Fruit fly (Drosophila melanogaster) whole organism, embryonic: ENCODE measurements around the gene Gss1.

Experiments used
- Adf1 ChIP-seq: fragments of 200-800 bp; sonication (Bioruptor generic); IDR thresholded peaks from 2 replicates; pipeline ENCODE4 v1.3.6; 2022; ENCODE audit warnings: missing biosample characterization, missing genetic modification characterization
- Blimp-1 ChIP-seq: fragments of 200-800 bp; sonication (Bioruptor generic); optimal IDR thresholded peaks from 3 replicates; lab custom pipeline; 2018; ENCODE audit warnings: missing biosample characterization, missing genetic modification characterization, mild to moderate bottlenecking, moderate library complexity, missing genetic modification reagents
- CG10209 ChIP-seq: fragments of 200-800 bp; sonication (Bioruptor generic); optimal IDR thresholded peaks from 3 replicates; lab custom pipeline; 2017; ENCODE audit warnings: missing biosample characterization, mild to moderate bottlenecking, missing genetic modification characterization, missing genetic modification reagents
- CG10565 ChIP-seq: fragments of 200-800 bp; sonication (Bioruptor generic); optimal IDR thresholded peaks from 3 replicates; lab custom pipeline; 2016; ENCODE audit warnings: missing biosample characterization, mild to moderate bottlenecking, missing genetic modification characterization
- CG10979 ChIP-seq: fragments of 200-800 bp; sonication (Bioruptor generic); optimal IDR thresholded peaks from 2 replicates; lab custom pipeline; 2018; ENCODE audit warnings: missing biosample characterization, mild to moderate bottlenecking, missing genetic modification characterization, moderate library complexity
- CG11504 ChIP-seq: fragments of 200-800 bp; sonication (Bioruptor generic); optimal IDR thresholded peaks from 3 replicates; lab custom pipeline; 2019; ENCODE audit warnings: missing biosample characterization, mild to moderate bottlenecking, missing genetic modification characterization, moderate library complexity
- CG11695 ChIP-seq: fragments of 200-800 bp; sonication (Bioruptor generic); IDR thresholded peaks from 3 replicates; pipeline ENCODE4 v1.3.6; 2022; ENCODE audit warnings: missing biosample characterization, missing genetic modification characterization
- CG12104 ChIP-seq: fragments of 200-800 bp; sonication (Bioruptor generic); optimal IDR thresholded peaks from 3 replicates; lab custom pipeline; 2016; ENCODE audit warnings: missing biosample characterization, missing genetic modification characterization
- CG13775 ChIP-seq: fragments of 200-800 bp; sonication (Bioruptor generic); optimal IDR thresholded peaks from 3 replicates; lab custom pipeline; 2017; ENCODE audit warnings: missing biosample characterization, mild to moderate bottlenecking, missing genetic modification characterization
- CG14441 ChIP-seq: fragments of 200-800 bp; sonication (Bioruptor generic); IDR thresholded peaks from 2 replicates; pipeline ENCODE4 v1.3.6; 2022; ENCODE audit warnings: missing biosample characterization, missing genetic modification characterization
- CG14710 ChIP-seq: fragments of 200-800 bp; sonication (Bioruptor generic); optimal IDR thresholded peaks from 3 replicates; lab custom pipeline; 2019; ENCODE audit warnings: missing biosample characterization, mild to moderate bottlenecking, missing genetic modification characterization, moderate library complexity
- CG15479 ChIP-seq: fragments of 200-800 bp; sonication (Bioruptor generic); optimal IDR thresholded peaks from 3 replicates; lab custom pipeline; 2019; ENCODE audit warnings: missing biosample characterization, mild to moderate bottlenecking, missing genetic modification characterization, moderate library complexity
- CG15696 ChIP-seq: fragments of 200-800 bp; sonication (Bioruptor generic); optimal IDR thresholded peaks from 2 replicates; lab custom pipeline; 2019; ENCODE audit warnings: missing biosample characterization, mild to moderate bottlenecking, missing genetic modification characterization, moderate library complexity
- CG1602 ChIP-seq: fragments of 200-800 bp; sonication (Bioruptor generic); optimal IDR thresholded peaks from 3 replicates; lab custom pipeline; 2016; ENCODE audit warnings: missing biosample characterization, missing genetic modification characterization
- CG18619 ChIP-seq: fragments of 200-800 bp; sonication (Bioruptor generic); optimal IDR thresholded peaks from 3 replicates; lab custom pipeline; 2017; ENCODE audit warnings: missing biosample characterization, mild to moderate bottlenecking, missing genetic modification characterization
- CG31441 ChIP-seq: fragments of 200-800 bp; sonication (Bioruptor generic); IDR thresholded peaks from 2 replicates; pipeline ENCODE4 v1.3.6; 2022; ENCODE audit warnings: missing biosample characterization, missing genetic modification characterization
- CG3407 ChIP-seq: fragments of 200-800 bp; sonication (Bioruptor generic); optimal IDR thresholded peaks from 2 replicates; lab custom pipeline; 2018; ENCODE audit warnings: missing biosample characterization, mild to moderate bottlenecking, missing genetic modification characterization
- CG3838 ChIP-seq: fragments of 200-800 bp; sonication (Bioruptor generic); optimal IDR thresholded peaks from 3 replicates; lab custom pipeline; 2016; ENCODE audit warnings: missing biosample characterization, missing genetic modification characterization
- CG4360 ChIP-seq: fragments of 200-800 bp; sonication (Bioruptor generic); IDR thresholded peaks from 2 replicates; pipeline ENCODE4 v1.3.6; 2022; ENCODE audit warnings: missing biosample characterization, missing genetic modification characterization
- CG4424 ChIP-seq: fragments of 200-800 bp; sonication (Bioruptor generic); optimal IDR thresholded peaks from 3 replicates; lab custom pipeline; 2016; ENCODE audit warnings: missing biosample characterization, missing genetic modification characterization
- CG7987 ChIP-seq: fragments of 200-800 bp; sonication (Bioruptor generic); optimal IDR thresholded peaks from 2 replicates; lab custom pipeline; 2018; ENCODE audit warnings: missing biosample characterization, mild to moderate bottlenecking, missing genetic modification characterization, moderate library complexity
- CG8924 ChIP-seq: fragments of 200-800 bp; optimal IDR thresholded peaks from 3 replicates; lab custom pipeline; 2019; ENCODE audit warnings: missing biosample characterization, mild to moderate bottlenecking, missing genetic modification characterization, moderate library complexity
- CG9437 ChIP-seq: fragments of 200-800 bp; sonication (Bioruptor generic); optimal IDR thresholded peaks from 2 replicates; lab custom pipeline; 2018; ENCODE audit warnings: missing biosample characterization, mild to moderate bottlenecking, missing genetic modification characterization
- CG9797 ChIP-seq: fragments of 200-800 bp; sonication (Bioruptor generic); optimal IDR thresholded peaks from 3 replicates; lab custom pipeline; 2018; ENCODE audit warnings: missing biosample characterization, mild to moderate bottlenecking, missing genetic modification characterization
- CG9876 ChIP-seq: fragments of 200-800 bp; sonication (Bioruptor generic); optimal IDR thresholded peaks from 2 replicates; lab custom pipeline; 2016; ENCODE audit warnings: missing biosample characterization, missing genetic modification characterization
- Dbx ChIP-seq: fragments of 200-800 bp; sonication (Bioruptor generic); IDR thresholded peaks from 3 replicates; pipeline ENCODE4 v1.3.6; 2022; ENCODE audit warnings: missing biosample characterization, missing genetic modification characterization
- Doc3 ChIP-seq: fragments of 200-800 bp; sonication (Bioruptor generic); IDR thresholded peaks from 3 replicates; pipeline ENCODE4 v1.3.6; 2022; ENCODE audit warnings: missing biosample characterization, missing genetic modification characterization; ENCODE audit not compliant: partially characterized antibody
- Dref ChIP-seq: fragments of 200-800 bp; sonication (Bioruptor generic); IDR thresholded peaks from 2 replicates; pipeline ENCODE4 v1.3.6; 2022; ENCODE audit warnings: missing biosample characterization, missing genetic modification characterization
- GATAe ChIP-seq: fragments of 200-800 bp; sonication (Bioruptor generic); conservative IDR thresholded peaks from 2 replicates; pipeline ENCODE4 v1.3.6; 2022; ENCODE audit warnings: missing biosample characterization, missing genetic modification characterization
- HmgZ ChIP-seq: fragments of 200-800 bp; sonication (Bioruptor generic); optimal IDR thresholded peaks from 2 replicates; lab custom pipeline; 2018; ENCODE audit warnings: missing biosample characterization, mild to moderate bottlenecking, missing genetic modification characterization
- Kr ChIP-seq: fragments of 200-800 bp; sonication (Bioruptor generic); optimal IDR thresholded peaks from 2 replicates; lab custom pipeline; 2017; ENCODE audit warnings: missing biosample characterization, mild to moderate bottlenecking, missing genetic modification characterization
- Meics ChIP-seq: fragments of 200-800 bp; sonication (Bioruptor generic); optimal IDR thresholded peaks from 2 replicates; lab custom pipeline; 2017; ENCODE audit warnings: missing biosample characterization, mild to moderate bottlenecking, missing genetic modification characterization
- Nf-YB ChIP-seq: fragments of 200-800 bp; sonication (Bioruptor generic); optimal IDR thresholded peaks from 3 replicates; lab custom pipeline; 2019; ENCODE audit warnings: missing biosample characterization, mild to moderate bottlenecking, missing genetic modification characterization, moderate library complexity
- Nf-YC ChIP-seq: fragments of 200-800 bp; optimal IDR thresholded peaks from 3 replicates; lab custom pipeline; 2019; ENCODE audit warnings: missing biosample characterization, mild to moderate bottlenecking, missing genetic modification characterization, moderate library complexity
- Poxn ChIP-seq: fragments of 200-800 bp; sonication (Bioruptor generic); IDR thresholded peaks from 2 replicates; pipeline ENCODE4 v1.3.6; 2022; ENCODE audit warnings: missing biosample characterization, missing genetic modification characterization
- Sry-δ ChIP-seq: fragments of 200-800 bp; sonication (Bioruptor generic); optimal IDR thresholded peaks from 2 replicates; lab custom pipeline; 2016; ENCODE audit warnings: missing biosample characterization, missing genetic modification characterization
- Tbp ChIP-seq: fragments of >200 bp; optimal IDR thresholded peaks from 2 replicates; lab custom pipeline; 2018; ENCODE audit warnings: missing biosample characterization, missing genetic modification characterization
- YL-1 ChIP-seq: fragments of 200-800 bp; sonication (Bioruptor generic); optimal IDR thresholded peaks from 3 replicates; lab custom pipeline; 2017; ENCODE audit warnings: missing biosample characterization, mild to moderate bottlenecking, missing genetic modification characterization
- ase ChIP-seq: fragments of 200-800 bp; sonication (Bioruptor generic); IDR thresholded peaks from 3 replicates; pipeline ENCODE4 v1.3.6; 2022; ENCODE audit warnings: missing biosample characterization, missing genetic modification characterization
- az2 ChIP-seq: fragments of 200-800 bp; sonication (Bioruptor generic); optimal IDR thresholded peaks from 3 replicates; lab custom pipeline; 2016; ENCODE audit warnings: missing biosample characterization, missing genetic modification characterization
- ems ChIP-seq: fragments of 200-800 bp; sonication (Bioruptor generic); optimal IDR thresholded peaks from 3 replicates; lab custom pipeline; 2016; ENCODE audit warnings: missing biosample characterization, missing genetic modification characterization
- eyg ChIP-seq: fragments of 200-800 bp; sonication (Bioruptor generic); optimal IDR thresholded peaks from 3 replicates; lab custom pipeline; 2016; ENCODE audit warnings: missing biosample characterization, missing genetic modification characterization
- gce ChIP-seq: fragments of 200-800 bp; sonication (Bioruptor generic); IDR thresholded peaks from 3 replicates; pipeline ENCODE4 v1.3.6; 2022; ENCODE audit warnings: missing biosample characterization, missing genetic modification characterization
- inv ChIP-seq: fragments of 200-800 bp; sonication (Bioruptor generic); IDR thresholded peaks from 2 replicates; pipeline ENCODE4 v1.3.6; 2022; ENCODE audit warnings: missing biosample characterization, missing genetic modification characterization; ENCODE audit not compliant: partially characterized antibody
- nerfin-1 ChIP-seq: fragments of 200-800 bp; sonication (Bioruptor generic); optimal IDR thresholded peaks from 3 replicates; lab custom pipeline; 2019; ENCODE audit warnings: missing biosample characterization, mild to moderate bottlenecking, missing genetic modification characterization, moderate library complexity
- pho ChIP-seq: fragments of 200-800 bp; sonication (Bioruptor generic); optimal IDR thresholded peaks from 2 replicates; lab custom pipeline; 2016; ENCODE audit warnings: missing biosample characterization, missing genetic modification characterization
- phol ChIP-seq: fragments of 200-800 bp; sonication (Bioruptor generic); optimal IDR thresholded peaks from 3 replicates; lab custom pipeline; 2018; ENCODE audit warnings: missing biosample characterization, mild to moderate bottlenecking, missing genetic modification characterization, moderate library complexity
- sima ChIP-seq: fragments of 200-800 bp; sonication (Bioruptor generic); optimal IDR thresholded peaks from 2 replicates; lab custom pipeline; 2016; ENCODE audit warnings: missing biosample characterization, missing genetic modification characterization
- slbo ChIP-seq: fragments of 200-800 bp; sonication (Bioruptor generic); IDR thresholded peaks from 2 replicates; pipeline ENCODE4 v1.3.6; 2022; ENCODE audit warnings: missing biosample characterization, missing genetic modification characterization
- tin ChIP-seq: fragments of 200-800 bp; sonication (Bioruptor generic); optimal IDR thresholded peaks from 3 replicates; lab custom pipeline; 2016; ENCODE audit warnings: missing biosample characterization, missing genetic modification characterization
- wor ChIP-seq: fragments of 200-800 bp; sonication (Bioruptor generic); IDR thresholded peaks from 2 replicates; pipeline ENCODE4 v1.3.6; 2022; ENCODE audit warnings: missing biosample characterization, missing genetic modification characterization

Gene Gss1

DNA sequence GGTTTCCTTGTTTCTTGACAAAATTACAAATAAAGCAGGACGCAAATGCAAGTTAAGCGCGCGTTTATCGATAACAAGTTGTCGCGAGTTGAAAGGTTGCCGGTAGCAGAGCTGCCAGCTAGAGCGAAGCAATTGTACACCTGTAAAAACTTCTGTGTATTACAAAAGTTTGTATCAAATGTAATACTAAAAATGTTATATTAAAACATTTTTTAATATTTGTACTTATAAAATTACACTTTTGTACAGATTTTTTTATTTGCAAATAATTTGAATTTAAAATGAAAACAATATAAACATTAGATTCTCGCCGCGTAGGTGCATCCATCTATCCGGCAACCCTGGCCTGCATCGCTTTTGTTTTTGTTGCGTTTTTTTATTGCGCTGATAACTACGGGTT, 44.7 kb upstream of the Gss1 start, which contains the start of the genes CG8142 and Ucp4A (continued):
- TF ChIP-seq CG11695 (peak; percentile 94), CG18619 (GFP tag; lab: Kevin White, UChicago) (peak; percentile 86), CG9797 (GFP tag; lab: Kevin White, UChicago) (peak; percentile 28), sima (GFP tag; lab: Kevin White, UChicago) (no peak), CG4424 (GFP tag; lab: Kevin White, UChicago) (peak; percentile 91), CG15696 (tag; lab: Kevin White, UChicago) (peak; percentile 94), pho (GFP tag; lab: Kevin White, UChicago) (peak; percentile 40), CG1602 (GFP tag; lab: Kevin White, UChicago) (peak; percentile 94), nerfin-1 (tag; lab: Kevin White, UChicago) (peak; percentile 88), CG9437 (GFP tag; lab: Kevin White, UChicago) (peak; percentile 77), slbo (GFP tag; lab: Robert Waterston, UW) (peak; percentile 98), wor (GFP tag; lab: Robert Waterston, UW) (peak; percentile 95), Sry-δ (GFP tag; lab: Kevin White, UChicago) (peak; percentile 21), az2 (peak; percentile 90), eyg (GFP tag; lab: Kevin White, UChicago) (no peak), tin (peak; percentile 93), CG10565 (GFP tag; lab: Kevin White, UChicago) (peak; percentile 23), CG14710 (peak; percentile 94), CG7987 (peak; percentile 9), GATAe (GFP tag; lab: Robert Waterston, UW) (peak; percentile 90), CG15479 (GFP tag; lab: Kevin White, UChicago) (no peak), Poxn (GFP tag; lab: Robert Waterston, UW) (peak; percentile 84), CG9876 (GFP tag; lab: Kevin White, UChicago) (no peak), Kr (GFP tag; lab: Kevin White, UChicago) (no peak), CG11504 (tag; lab: Kevin White, UChicago) (peak; percentile 91), Adf1 (peak; percentile 74), ems (peak; percentile 70), Doc3 (no peak), HmgZ (peak; percentile 85), gce (GFP tag; lab: Robert Waterston, UW) (peak; percentile 89), CG10209 (GFP tag; lab: Kevin White, UChicago) (peak; percentile 93), CG12104 (GFP tag; lab: Kevin White, UChicago) (peak; percentile 87), CG8924 (tag; lab: Kevin White, UChicago) (peak; percentile 93), Nf-YB (GFP tag; lab: Kevin White, UChicago) (peak; percentile 63), CG4360 (GFP tag; lab: Robert Waterston, UW) (peak; percentile 76), CG3407 (GFP tag; lab: Kevin White, UChicago) (peak; percentile 75), phol (peak; percentile 95), YL-1 (GFP tag; lab: Kevin White, UChicago) (peak; percentile 41), ase (GFP tag; lab: Robert Waterston, UW) (peak; percentile 93), CG13775 (GFP tag; lab: Kevin White, UChicago) (peak; percentile 94), Nf-YC (tag; lab: Kevin White, UChicago) (peak; percentile 84), Meics (GFP tag; lab: Kevin White, UChicago) (peak; percentile 92), Tbp (GFP tag; lab: Kevin White, UChicago) (no peak), Blimp-1 (GFP tag; lab: Kevin White, UChicago) (peak; percentile 89), Dref (GFP tag; lab: Robert Waterston, UW) (peak; percentile 70), inv (GFP tag; lab: Robert Waterston, UW) (no peak), CG3838 (GFP tag; lab: Kevin White, UChicago) (peak; percentile 58), CG10979 (peak; percentile 90), CG14441 (GFP tag; lab: Robert Waterston, UW) (peak; percentile 97), CG31441 (GFP tag; lab: Robert Waterston, UW) (peak; percentile 93), Dbx (GFP tag; lab: Robert Waterston, UW) (peak; percentile 92; the same call in 2 of the 3 replicates)
